Fruit fly (Drosophila melanogaster): Measurements from ENCODE around the gene CG6656.

The CG6656 gene

dm6 chr3R:21828040-21828526, 47.0 kb upstream of the CG6656 start (continued):
- no peak for TF ChIP-seq net (GFP tag; optimal IDR thresholded peaks at IDR 0.05)
- no peak for TF ChIP-seq Smox (GFP tag; optimal IDR thresholded peaks at IDR 0.05)
- TF ChIP-seq vri (GFP tag; optimal IDR thresholded peaks at IDR 0.05) = no peak
- TF ChIP-seq CG34406 (GFP tag; optimal IDR thresholded peaks at IDR 0.05) = no peak
- TF ChIP-seq acj6 (GFP tag; optimal IDR thresholded peaks at IDR 0.05) = peak; percentile 12
- peak; percentile 73 for TF ChIP-seq Eip78C (GFP tag)
- peak; percentile 60 for TF ChIP-seq Hr39 (GFP tag; optimal IDR thresholded peaks at IDR 0.05)
- no peak; the same call in 2 of the 3 replicates for TF ChIP-seq CG8119 (GFP tag; IDR thresholded peaks at IDR 0.05)
- no peak for TF ChIP-seq Ets96B (tag; optimal IDR thresholded peaks at IDR 0.05)
- no peak for TF ChIP-seq CG8319 (GFP tag; optimal IDR thresholded peaks at IDR 0.05)
- TF ChIP-seq CG16779 (tag; optimal IDR thresholded peaks at IDR 0.05) = no peak
- no peak for TF ChIP-seq Eip93F (GFP tag; optimal IDR thresholded peaks at IDR 0.05)
- TF ChIP-seq CG7368 (GFP tag; optimal IDR thresholded peaks at IDR 0.05) = no peak
- TF ChIP-seq lz (GFP tag; optimal IDR thresholded peaks at IDR 0.05) = peak; percentile 44

dm6 chr3R:21828785-21829486, 46.2 kb upstream of the CG6656 start:
- TF ChIP-seq ss (GFP tag; optimal IDR thresholded peaks at IDR 0.05) (peak; percentile 54 to 59), CG6276 (GFP tag; optimal IDR thresholded peaks at IDR 0.05) (peak; percentile 82), CG11294 (GFP tag; IDR thresholded peaks at IDR 0.05) (peak; percentile 54; the same call in 1 of the 2 replicates), CG1621 (tag; optimal IDR thresholded peaks at IDR 0.05) (peak; percentile 60), CG11762 (GFP tag; optimal IDR thresholded peaks at IDR 0.05; ENCODE audit: insufficient read depth) (peak; percentile 75), CG32006 (GFP tag; optimal IDR thresholded peaks at IDR 0.05) (peak; percentile 93), CG16779 (tag; optimal IDR thresholded peaks at IDR 0.05) (peak; percentile 52), dsx (GFP tag; optimal IDR thresholded peaks at IDR 0.05; ENCODE audit: poor library complexity, severe bottlenecking) (peak; percentile 73), Sox15 (GFP tag; optimal IDR thresholded peaks at IDR 0.05) (no peak), salr (GFP tag; optimal IDR thresholded peaks at IDR 0.05) (peak; percentile 22 to 77), acj6 (GFP tag; optimal IDR thresholded peaks at IDR 0.05) (peak; percentile 77), vri (GFP tag; optimal IDR thresholded peaks at IDR 0.05) (no peak), CG8319 (GFP tag; optimal IDR thresholded peaks at IDR 0.05) (peak; percentile 7), Hr39 (GFP tag; optimal IDR thresholded peaks at IDR 0.05) (no peak), Sox14 (GFP tag; optimal IDR thresholded peaks at IDR 0.05) (peak; percentile 52), achi (GFP tag; optimal IDR thresholded peaks at IDR 0.05) (peak; percentile 83), CG6792 (GFP tag; optimal IDR thresholded peaks at IDR 0.05) (peak; percentile 64), Ets96B (tag; optimal IDR thresholded peaks at IDR 0.05) (peak; percentile 82), cyc (GFP tag; optimal IDR thresholded peaks at IDR 0.05) (peak; percentile 13), Eip78C (GFP tag) (peak; percentile 92), CG9139 (GFP tag; optimal IDR thresholded peaks at IDR 0.05) (peak; percentile 64), esn (GFP tag; optimal IDR thresholded peaks at IDR 0.05) (peak; percentile 24), CG15336 (GFP tag; IDR thresholded peaks at IDR 0.05) (peak; percentile 96), Sox102F (GFP tag; optimal IDR thresholded peaks at IDR 0.05) (no peak), spab (GFP tag; optimal IDR thresholded peaks at IDR 0.05) (peak; percentile 73), Hr38 (GFP tag; optimal IDR thresholded peaks at IDR 0.05) (no peak), CG7368 (GFP tag; optimal IDR thresholded peaks at IDR 0.05) (peak; percentile 58), CG10669 (GFP tag; optimal IDR thresholded peaks at IDR 0.05) (peak; percentile 65), net (GFP tag; optimal IDR thresholded peaks at IDR 0.05) (peak; percentile 84), fkh (GFP tag; optimal IDR thresholded peaks at IDR 0.05) (no peak), CG31627 (GFP tag; optimal IDR thresholded peaks at IDR 0.05) (no peak), OdsH (GFP tag; optimal IDR thresholded peaks at IDR 0.05) (peak; percentile 81), CG6163 (GFP tag; IDR thresholded peaks at IDR 0.05) (peak; percentile 82), CG3032 (tag; optimal IDR thresholded peaks at IDR 0.05) (peak; percentile 83), CG10631 (GFP tag; optimal IDR thresholded peaks at IDR 0.05) (peak; percentile 88), Hr4 (GFP tag; optimal IDR thresholded peaks at IDR 0.05) (peak; percentile 89), fd59A (GFP tag; optimal IDR thresholded peaks at IDR 0.05) (peak; percentile 69), Blimp-1 (GFP tag; optimal IDR thresholded peaks at IDR 0.05) (no peak), topi (GFP tag; optimal IDR thresholded peaks at IDR 0.05) (peak; percentile 1), CG8632 (GFP tag; optimal IDR thresholded peaks at IDR 0.05) (peak; percentile 40), Met (GFP tag; optimal IDR thresholded peaks at IDR 0.05) (peak; percentile 18), Eip93F (GFP tag; optimal IDR thresholded peaks at IDR 0.05) (no peak), CG3919 (GFP tag; optimal IDR thresholded peaks at IDR 0.05) (peak; percentile 75)
